Worm (Caenorhabditis elegans) whole organism, L1 larva: ENCODE results near the gene col-154.

Experiments used
- C04F5.9 ChIP-seq: sonication (generic microtip); optimal IDR thresholded peaks from 2 replicates; lab custom pipeline; 2016; ENCODE audit warnings: missing genetic modification characterization, missing compliant biosample characterization
- C16A3.4 ChIP-seq: fragments of 150-350 bp; optimal IDR thresholded peaks from 2 replicates; lab custom pipeline; 2014; ENCODE audit warnings: missing biosample characterization, missing genetic modification characterization
- C34B4.2 ChIP-seq: sonication (generic microtip); optimal IDR thresholded peaks from 2 replicates; lab custom pipeline; 2017; ENCODE audit warnings: mild to moderate bottlenecking, missing genetic modification characterization, missing compliant biosample characterization
- F16B12.6 ChIP-seq: fragments of 150-350 bp; optimal IDR thresholded peaks from 2 replicates; lab custom pipeline; 2014; ENCODE audit warnings: missing biosample characterization, missing genetic modification characterization
- blmp-1 ChIP-seq: fragments of 150-350 bp; optimal IDR thresholded peaks from 2 replicates; lab custom pipeline; 2014; ENCODE audit warnings: missing biosample characterization, missing genetic modification characterization
- ceh-63 ChIP-seq: fragments of 200-800 bp; sonication (Bioruptor generic); optimal IDR thresholded peaks from 2 replicates; lab custom pipeline; 2018; ENCODE audit warnings: mild to moderate bottlenecking, missing genetic modification characterization, missing compliant biosample characterization
- ceh-8 ChIP-seq: fragments of 200-800 bp; sonication (Bioruptor generic); optimal IDR thresholded peaks from 2 replicates; lab custom pipeline; 2018; ENCODE audit warnings: mild to moderate bottlenecking, missing genetic modification characterization, moderate library complexity, missing compliant biosample characterization
- ceh-82 ChIP-seq, 3 experiments: fragments of 150-350 bp in 1 of 3; sonication (generic microtip) in 2 of 3; optimal IDR thresholded peaks; 2 replicates each; lab custom pipeline; 2014 to 2017; ENCODE audit warnings: missing biosample characterization in 3 of 3, missing genetic modification characterization in 3 of 3
- dpl-1 ChIP-seq, 3 experiments: fragments of 150-350 bp in 2 of 3; sonication (generic microtip) in 1 of 3; optimal IDR thresholded peaks; 2 replicates each; lab custom pipeline; 2014 to 2017; ENCODE audit warnings: missing biosample characterization in 3 of 3, missing genetic modification characterization in 3 of 3, missing genetic modification reagents in 3 of 3
- efl-1 ChIP-seq, 4 experiments: fragments of 150-350 bp; optimal IDR thresholded peaks in 3 of 4; peaks in 1 of 4; 1 replicate in 1 of 4; 2 replicates in 3 of 4; lab custom pipeline; 2014; ENCODE audit warnings: missing biosample characterization in 2 of 4, missing genetic modification characterization in 2 of 4, missing genetic modification reagents in 2 of 4
- egl-27 ChIP-seq, 2 experiments: fragments of 150-350 bp in 1 of 2; sonication (generic microtip); optimal IDR thresholded peaks; 3 replicates each; lab custom pipeline; 2017 to 2018; ENCODE audit warnings: missing biosample characterization in 2 of 2, missing genetic modification characterization in 2 of 2, missing genetic modification reagents in 2 of 2
- elt-2 ChIP-seq: sonication (generic microtip); optimal IDR thresholded peaks from 2 replicates; lab custom pipeline; 2016; ENCODE audit warnings: missing genetic modification characterization, mild to moderate bottlenecking, inconsistent platforms, missing compliant biosample characterization, missing genetic modification reagents
- elt-3 ChIP-seq, 6 experiments: fragments of 150-350 bp in 1 of 6; sonication (generic microtip); optimal IDR thresholded peaks; 2 replicates each; lab custom pipeline; 2017 to 2018; ENCODE audit warnings: missing biosample characterization in 6 of 6, missing genetic modification characterization in 6 of 6, inconsistent platforms in 1 of 6
- grh-1 ChIP-seq: fragments of 200-800 bp; sonication (Bioruptor generic); IDR thresholded peaks from 2 replicates; pipeline ENCODE4 v1.3.6; 2022; ENCODE audit warnings: missing genetic modification reagents, missing genetic modification characterization, missing compliant biosample characterization
- lin-13 ChIP-seq: fragments of 150-350 bp; optimal IDR thresholded peaks from 2 replicates; lab custom pipeline; 2014; ENCODE audit warnings: missing biosample characterization, missing genetic modification reagents, missing genetic modification characterization
- lin-14 ChIP-seq: fragments of 200-800 bp; sonication (Bioruptor generic); optimal IDR thresholded peaks from 2 replicates; lab custom pipeline; 2018; ENCODE audit warnings: mild to moderate bottlenecking, missing genetic modification characterization, moderate library complexity, missing compliant biosample characterization
- lin-15B ChIP-seq: fragments of 150-350 bp; sonication (generic microtip); optimal IDR thresholded peaks from 3 replicates; lab custom pipeline; 2014; ENCODE audit warnings: missing biosample characterization, missing genetic modification characterization
- lin-35 ChIP-seq, 2 experiments: fragments of 150-350 bp; optimal IDR thresholded peaks; 2 replicates each; lab custom pipeline; 2014; ENCODE audit warnings: missing biosample characterization in 2 of 2, missing genetic modification characterization in 2 of 2, missing genetic modification reagents in 2 of 2
- lsy-2 ChIP-seq, 2 experiments: fragments of 150-350 bp; optimal IDR thresholded peaks; 2 replicates each; lab custom pipeline; 2014; ENCODE audit warnings: missing biosample characterization in 2 of 2, missing genetic modification characterization in 2 of 2
- mab-9 ChIP-seq: fragments of 200-800 bp; sonication (Bioruptor generic); IDR thresholded peaks from 2 replicates; pipeline ENCODE4 v1.3.6; 2022; ENCODE audit warnings: missing genetic modification reagents, missing genetic modification characterization, missing compliant biosample characterization
- mdl-1 ChIP-seq, 2 experiments: fragments of 150-350 bp; optimal IDR thresholded peaks; 2 replicates each; lab custom pipeline; 2014 to 2017; ENCODE audit warnings: missing biosample characterization in 2 of 2, missing genetic modification characterization in 2 of 2, inconsistent platforms in 1 of 2
- mef-2 ChIP-seq: fragments of 150-350 bp; optimal IDR thresholded peaks from 2 replicates; lab custom pipeline; 2014; ENCODE audit warnings: missing biosample characterization, missing genetic modification characterization
- mep-1 ChIP-seq: fragments of 150-350 bp; optimal IDR thresholded peaks from 2 replicates; lab custom pipeline; 2014; ENCODE audit warnings: missing biosample characterization, missing genetic modification characterization
- nhr-19 ChIP-seq: fragments of 200-800 bp; sonication (Bioruptor generic); conservative IDR thresholded peaks from 2 replicates; pipeline ENCODE4 v1.3.6; 2022; ENCODE audit warnings: missing genetic modification characterization, missing compliant biosample characterization
- nhr-20 ChIP-seq: sonication (generic microtip); optimal IDR thresholded peaks from 2 replicates; lab custom pipeline; 2016; ENCODE audit warnings: mild to moderate bottlenecking, missing genetic modification characterization, missing compliant biosample characterization
- nhr-237 ChIP-seq: fragments of 150-350 bp; optimal IDR thresholded peaks from 2 replicates; lab custom pipeline; 2014; ENCODE audit warnings: missing biosample characterization, missing genetic modification characterization
- nhr-71 ChIP-seq: sonication (generic microtip); optimal IDR thresholded peaks from 2 replicates; lab custom pipeline; 2016; ENCODE audit warnings: mild to moderate bottlenecking, missing genetic modification characterization, moderate library complexity, missing compliant biosample characterization
- nhr-76 ChIP-seq: sonication (generic microtip); optimal IDR thresholded peaks from 2 replicates; lab custom pipeline; 2017; ENCODE audit warnings: missing biosample characterization, missing genetic modification characterization
- nhr-77 ChIP-seq: fragments of 150-350 bp; optimal IDR thresholded peaks from 2 replicates; lab custom pipeline; 2014; ENCODE audit warnings: missing biosample characterization, missing genetic modification characterization
- nhr-85 ChIP-seq: sonication (generic microtip); peaks from one replicate; lab custom pipeline; 2016; ENCODE audit warnings: missing genetic modification characterization, inconsistent platforms, missing compliant biosample characterization
- nhr-90 ChIP-seq: sonication (generic microtip); optimal IDR thresholded peaks from 2 replicates; lab custom pipeline; 2016; ENCODE audit warnings: mild to moderate bottlenecking, missing genetic modification characterization, missing compliant biosample characterization; ENCODE audit not compliant: poor library complexity
- rnt-1 ChIP-seq: sonication (generic microtip); optimal IDR thresholded peaks from 2 replicates; lab custom pipeline; 2016; ENCODE audit warnings: mild to moderate bottlenecking, missing genetic modification characterization, moderate library complexity, missing compliant biosample characterization
- skn-1 ChIP-seq: fragments of 150-350 bp; optimal IDR thresholded peaks from 2 replicates; lab custom pipeline; 2014; ENCODE audit warnings: missing biosample characterization, missing genetic modification characterization
- snpc-4 ChIP-seq: fragments of 150-350 bp; optimal IDR thresholded peaks from 2 replicates; lab custom pipeline; 2014; ENCODE audit warnings: missing biosample characterization, missing genetic modification characterization
- snu-23 ChIP-seq: sonication (generic microtip); optimal IDR thresholded peaks from 2 replicates; lab custom pipeline; 2016; ENCODE audit warnings: missing genetic modification characterization, missing compliant biosample characterization
- sox-4 ChIP-seq: sonication (generic microtip); optimal IDR thresholded peaks from 2 replicates; lab custom pipeline; 2016; ENCODE audit warnings: missing genetic modification characterization, missing compliant biosample characterization
- sup-37 ChIP-seq: fragments of 200-800 bp; sonication (Bioruptor generic); optimal IDR thresholded peaks from 2 replicates; lab custom pipeline; 2018; ENCODE audit warnings: mild to moderate bottlenecking, missing genetic modification characterization, missing compliant biosample characterization
- swsn-7 ChIP-seq: sonication (generic microtip); optimal IDR thresholded peaks from 2 replicates; lab custom pipeline; 2016; ENCODE audit warnings: missing genetic modification characterization, missing compliant biosample characterization
- tbx-2 ChIP-seq: sonication (generic microtip); optimal IDR thresholded peaks from 2 replicates; lab custom pipeline; 2016; ENCODE audit warnings: missing genetic modification characterization, missing compliant biosample characterization
- tlp-1 ChIP-seq: fragments of 150-350 bp; optimal IDR thresholded peaks from 2 replicates; lab custom pipeline; 2014; ENCODE audit warnings: missing biosample characterization, missing genetic modification characterization
- unc-130 ChIP-seq: fragments of 150-350 bp; optimal IDR thresholded peaks from 2 replicates; lab custom pipeline; 2017; ENCODE audit warnings: missing biosample characterization, missing genetic modification characterization, inconsistent platforms
- unc-62 ChIP-seq: fragments of 150-350 bp; optimal IDR thresholded peaks from 2 replicates; lab custom pipeline; 2014; ENCODE audit warnings: missing biosample characterization, missing genetic modification reagents, missing genetic modification characterization
- unc-98 ChIP-seq: fragments of 200-800 bp; sonication (Bioruptor generic); IDR thresholded peaks from 2 replicates; pipeline ENCODE4 v1.3.6; 2022; ENCODE audit warnings: missing genetic modification characterization, missing compliant biosample characterization
- xbp-1 ChIP-seq: sonication (generic microtip); optimal IDR thresholded peaks from 2 replicates; lab custom pipeline; 2016; ENCODE audit warnings: missing genetic modification characterization, missing compliant biosample characterization

The col-154 gene

DNA sequence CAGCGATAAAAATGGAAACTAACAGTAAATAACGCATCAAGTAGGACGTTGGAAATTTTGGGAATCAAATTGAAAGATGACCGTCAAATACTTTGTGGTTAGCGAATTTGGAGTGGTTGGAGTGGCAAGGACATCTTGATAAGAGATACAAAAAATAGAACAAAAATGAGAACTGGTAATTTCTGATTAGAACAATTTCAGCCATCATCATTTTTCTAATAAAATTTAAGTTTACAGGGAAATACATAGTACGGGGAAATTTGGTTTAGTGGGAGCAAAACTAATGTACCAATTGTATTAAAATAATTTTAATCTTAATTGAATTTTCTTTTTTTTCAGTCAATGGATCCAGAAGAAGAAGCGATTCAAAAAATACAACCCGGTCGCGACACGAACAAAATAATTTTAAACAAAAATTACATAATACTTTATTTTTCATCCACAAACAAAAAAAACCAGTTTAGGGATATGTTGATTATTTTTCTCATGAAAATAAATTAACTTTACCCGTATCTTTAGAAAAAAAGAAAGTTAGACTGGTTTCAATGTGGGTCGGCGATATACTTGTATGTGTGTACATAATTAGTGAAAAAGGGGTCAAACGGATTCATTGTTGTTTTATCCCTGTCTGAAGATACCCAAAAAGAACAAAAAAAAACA is 25.9 kb downstream of the col-154 start, which contains the start of the genes K03B8.8 and grl-3:
Gene K03B8.8 (minus strand): TSS at position 101 of the 660 bp plus-strand sequence.
Gene grl-3 (plus strand): TSS at position 610 of the 660 bp plus-strand sequence.
- TF ChIP-seq lsy-2 (tag; optimal IDR thresholded peaks at IDR 0.05; lab: Kevin White, UChicago) (no peak), lin-13 (GFP tag; lab: Kevin White, UChicago) (no peak), C34B4.2 (tag; lab: Kevin White, UChicago) (no peak), elt-3 (tag; optimal IDR thresholded peaks at IDR 0.05; lab: Kevin White, UChicago) (no peak), C04F5.9 (tag; lab: Kevin White, UChicago) (no peak), F16B12.6 (tag; lab: Kevin White, UChicago) (no peak), nhr-76 (tag; lab: Kevin White, UChicago) (no peak), efl-1 (optimal IDR thresholded peaks at IDR 0.05; lab: Kevin White, UChicago) (no peak), efl-1 (GFP tag; optimal IDR thresholded peaks at IDR 0.05 in 1 of 2; lab: Kevin White, UChicago) (no peak), mep-1 (tag; lab: Kevin White, UChicago) (no peak), ceh-8 (GFP tag; lab: Kevin White, UChicago) (no peak), lin-14 (GFP tag; lab: Kevin White, UChicago) (no peak), egl-27 (tag; optimal IDR thresholded peaks at IDR 0.05; lab: Kevin White, UChicago) (no peak), rnt-1 (tag; lab: Kevin White, UChicago) (no peak), swsn-7 (tag; lab: Kevin White, UChicago) (no peak), ceh-63 (GFP tag; lab: Kevin White, UChicago) (no peak), mdl-1 (tag; optimal IDR thresholded peaks at IDR 0.05; lab: Kevin White, UChicago) (no peak)

- TF ChIP-seq nhr-77 (peak; percentile 51), snu-23 (GFP tag; lab: Kevin White, UChicago) (peak; percentile 74), mdl-1 (tag; optimal IDR thresholded peaks at IDR 0.05; lab: Kevin White, UChicago) (peak in 1 of 2 experiments; percentile 59), unc-62 (GFP tag; lab: Kevin White, UChicago) (no peak), ceh-63 (GFP tag; lab: Kevin White, UChicago) (no peak), unc-98 (GFP tag; lab: Robert Waterston, UW) (peak; percentile 43), swsn-7 (tag; lab: Kevin White, UChicago) (peak; percentile 42), blmp-1 (tag; lab: Kevin White, UChicago) (no peak), dpl-1 (GFP tag; optimal IDR thresholded peaks at IDR 0.05; lab: Kevin White, UChicago) (peak; percentile 16 to 31 (median 20)), mep-1 (tag; lab: Kevin White, UChicago) (peak; percentile 35), elt-2 (tag; lab: Kevin White, UChicago) (peak; percentile 72), skn-1 (peak; percentile 33), mef-2 (no peak), nhr-71 (peak; percentile 71), mab-9 (GFP tag; lab: Robert Waterston, UW) (no peak), grh-1 (GFP tag; lab: Robert Waterston, UW) (no peak), unc-130 (tag; lab: Kevin White, UChicago) (peak; percentile 41), nhr-85 (tag; lab: Kevin White, UChicago) (peak; percentile 78), sup-37 (GFP tag; lab: Kevin White, UChicago) (peak; percentile 9), tbx-2 (tag; lab: Kevin White, UChicago) (no peak), nhr-20 (tag; lab: Kevin White, UChicago) (peak; percentile 72), lin-15B (tag; lab: Kevin White, UChicago) (no peak), elt-3 (tag; optimal IDR thresholded peaks at IDR 0.05; lab: Kevin White, UChicago) (peak in 2 of 6 experiments; percentile 19 to 23), lin-14 (GFP tag; lab: Kevin White, UChicago) (peak; percentile 68), tlp-1 (tag; lab: Kevin White, UChicago) (no peak), rnt-1 (tag; lab: Kevin White, UChicago) (peak; percentile 71), ceh-82 (tag; optimal IDR thresholded peaks at IDR 0.05; lab: Kevin White, UChicago) (peak in 1 of 3 experiments; percentile 3), egl-27 (tag; optimal IDR thresholded peaks at IDR 0.05; lab: Kevin White, UChicago) (no peak), nhr-237 (tag; lab: Kevin White, UChicago) (no peak), lin-35 (GFP tag; optimal IDR thresholded peaks at IDR 0.05; lab: Kevin White, UChicago) (peak in 1 of 2 experiments; percentile 81), efl-1 (optimal IDR thresholded peaks at IDR 0.05; lab: Kevin White, UChicago) (peak; percentile 11 to 46), efl-1 (GFP tag; optimal IDR thresholded peaks at IDR 0.05 in 1 of 2; lab: Kevin White, UChicago) (peak; percentile 23 to 93), nhr-90 (peak; percentile 61), snpc-4 (tag; lab: Kevin White, UChicago) (peak; percentile 32), C16A3.4 (tag; lab: Kevin White, UChicago) (peak; percentile 19), xbp-1 (tag; lab: Kevin White, UChicago) (peak; percentile 6), sox-4 (tag; lab: Kevin White, UChicago) (no peak), nhr-19 (GFP tag; lab: Robert Waterston, UW) (peak; percentile 73)
These were observed 27.0 kb downstream of the col-154 start for ce11 chrV:11412125-11412524.
